Fruit fly (Drosophila melanogaster) whole organism, embryonic: ENCODE data around the gene holn1.
A peak's percentile ranks its signal among the peaks of the same experiment; 100 is the strongest.

Source experiments
- ATbp ChIP-seq: fragments of 200-800 bp; sonication (Bioruptor generic); optimal IDR thresholded peaks from 2 replicates; lab custom pipeline; 2017; ENCODE audit warnings: missing biosample characterization, mild to moderate bottlenecking, missing genetic modification characterization, missing genetic modification reagents
- Abd-B ChIP-seq: fragments of 200-800 bp; sonication (Bioruptor generic); optimal IDR thresholded peaks from 2 replicates; lab custom pipeline; 2018; ENCODE audit warnings: missing biosample characterization, mild to moderate bottlenecking, missing genetic modification characterization, moderate library complexity
- B-H1 ChIP-seq: fragments of 200-800 bp; sonication (Bioruptor generic); IDR thresholded peaks from 3 replicates; pipeline ENCODE4 v1.3.6; 2022; ENCODE audit warnings: missing biosample characterization, missing genetic modification characterization
- Blimp-1 ChIP-seq: fragments of 200-800 bp; sonication (Bioruptor generic); optimal IDR thresholded peaks from 3 replicates; lab custom pipeline; 2018; ENCODE audit warnings: missing biosample characterization, missing genetic modification characterization, mild to moderate bottlenecking, moderate library complexity, missing genetic modification reagents
- CG12391 ChIP-seq: fragments of 200-800 bp; sonication (Bioruptor generic); optimal IDR thresholded peaks from 3 replicates; lab custom pipeline; 2018; ENCODE audit warnings: missing biosample characterization, mild to moderate bottlenecking, missing genetic modification characterization, moderate library complexity
- CG12659 ChIP-seq: fragments of 200-800 bp; sonication (Bioruptor generic); optimal IDR thresholded peaks from 3 replicates; lab custom pipeline; 2017; ENCODE audit warnings: mild to moderate bottlenecking, missing biosample characterization, missing genetic modification reagents, missing genetic modification characterization
- CG13775 ChIP-seq: fragments of 200-800 bp; sonication (Bioruptor generic); optimal IDR thresholded peaks from 3 replicates; lab custom pipeline; 2017; ENCODE audit warnings: missing biosample characterization, mild to moderate bottlenecking, missing genetic modification characterization
- CG14014 ChIP-seq: fragments of 200-800 bp; sonication (Bioruptor generic); IDR thresholded peaks from 2 replicates; pipeline ENCODE4 v1.3.6; 2022; ENCODE audit warnings: missing biosample characterization, missing genetic modification characterization
- CG15514 ChIP-seq: fragments of 200-800 bp; sonication (Bioruptor generic); optimal IDR thresholded peaks from 3 replicates; lab custom pipeline; 2017; ENCODE audit warnings: missing biosample characterization, missing genetic modification characterization, mild to moderate bottlenecking, moderate library complexity, missing genetic modification reagents
- CG1603 ChIP-seq: fragments of 200-800 bp; sonication (Bioruptor generic); optimal IDR thresholded peaks from 2 replicates; lab custom pipeline; 2019; ENCODE audit warnings: missing biosample characterization, mild to moderate bottlenecking, missing genetic modification characterization, moderate library complexity
- CG16779 ChIP-seq: fragments of 200-800 bp; sonication (Bioruptor generic); IDR thresholded peaks from 2 replicates; pipeline ENCODE4 v1.3.6; 2022; ENCODE audit warnings: missing biosample characterization, missing genetic modification characterization
- CG17328 ChIP-seq: fragments of 200-800 bp; sonication (Bioruptor generic); IDR thresholded peaks from 2 replicates; pipeline ENCODE4 v1.3.6; 2022; ENCODE audit warnings: missing biosample characterization, missing genetic modification characterization
- CG17361 ChIP-seq: fragments of 200-800 bp; sonication (Bioruptor generic); IDR thresholded peaks from 3 replicates; pipeline ENCODE4 v1.3.6; 2022; ENCODE audit warnings: missing biosample characterization, missing genetic modification characterization
- CG18262 ChIP-seq: fragments of 200-800 bp; optimal IDR thresholded peaks from 3 replicates; lab custom pipeline; 2019; ENCODE audit warnings: missing biosample characterization, mild to moderate bottlenecking, missing genetic modification characterization, moderate library complexity
- CG18619 ChIP-seq: fragments of 200-800 bp; sonication (Bioruptor generic); optimal IDR thresholded peaks from 3 replicates; lab custom pipeline; 2017; ENCODE audit warnings: missing biosample characterization, mild to moderate bottlenecking, missing genetic modification characterization
- CG2712 ChIP-seq: fragments of 200-800 bp; optimal IDR thresholded peaks from 3 replicates; lab custom pipeline; 2019; ENCODE audit warnings: missing biosample characterization, mild to moderate bottlenecking, missing genetic modification characterization, moderate library complexity
- CG30403 ChIP-seq: fragments of 200-800 bp; sonication (Bioruptor generic); optimal IDR thresholded peaks from 3 replicates; lab custom pipeline; 2016; ENCODE audit warnings: missing biosample characterization, missing genetic modification characterization
- CG34422 ChIP-seq: fragments of 200-800 bp; sonication (Bioruptor generic); IDR thresholded peaks from 3 replicates; pipeline ENCODE4 v1.3.6; 2022; ENCODE audit warnings: missing biosample characterization, missing genetic modification characterization
- CG4404 ChIP-seq: fragments of 200-800 bp; sonication (Bioruptor generic); IDR thresholded peaks from 2 replicates; pipeline ENCODE4 v1.3.6; 2022; ENCODE audit warnings: missing biosample characterization, missing genetic modification characterization
- CG4617 ChIP-seq: fragments of 200-800 bp; sonication (Bioruptor generic); optimal IDR thresholded peaks from 3 replicates; lab custom pipeline; 2016; ENCODE audit warnings: missing biosample characterization, missing genetic modification characterization, borderline replicate concordance
- CG7357 ChIP-seq: fragments of 200-800 bp; sonication (Bioruptor generic); IDR thresholded peaks from 3 replicates; pipeline ENCODE4 v1.3.6; 2022; ENCODE audit warnings: missing biosample characterization, missing genetic modification characterization
- CG7556 ChIP-seq: fragments of 200-800 bp; sonication (Bioruptor generic); optimal IDR thresholded peaks from 2 replicates; lab custom pipeline; 2017; ENCODE audit warnings: missing biosample characterization, mild to moderate bottlenecking, missing genetic modification characterization
- CG8924 ChIP-seq: fragments of 200-800 bp; optimal IDR thresholded peaks from 3 replicates; lab custom pipeline; 2019; ENCODE audit warnings: missing biosample characterization, mild to moderate bottlenecking, missing genetic modification characterization, moderate library complexity
- CG9609 ChIP-seq: fragments of 200-800 bp; sonication (Bioruptor generic); optimal IDR thresholded peaks from 3 replicates; lab custom pipeline; 2016; ENCODE audit warnings: missing biosample characterization, missing genetic modification characterization
- Camta ChIP-seq: fragments of 200-800 bp; sonication (Bioruptor generic); optimal IDR thresholded peaks from 2 replicates; lab custom pipeline; 2016; ENCODE audit warnings: missing biosample characterization, missing genetic modification characterization
- CoRest ChIP-seq: fragments of 200-800 bp; sonication (Bioruptor generic); optimal IDR thresholded peaks from 3 replicates; lab custom pipeline; 2018; ENCODE audit warnings: missing biosample characterization, mild to moderate bottlenecking, missing genetic modification characterization, moderate library complexity
- Dref ChIP-seq: fragments of 200-800 bp; sonication (Bioruptor generic); IDR thresholded peaks from 2 replicates; pipeline ENCODE4 v1.3.6; 2022; ENCODE audit warnings: missing biosample characterization, missing genetic modification characterization
- E2f1 ChIP-seq: fragments of 200-800 bp; sonication (Bioruptor generic); IDR thresholded peaks from 2 replicates; pipeline ENCODE4 v1.3.6; 2022; ENCODE audit warnings: missing biosample characterization, missing genetic modification characterization
- Jarid2 ChIP-seq: fragments of 200-800 bp; sonication (Bioruptor generic); optimal IDR thresholded peaks from 3 replicates; lab custom pipeline; 2017; ENCODE audit warnings: mild to moderate bottlenecking, missing biosample characterization, missing genetic modification reagents, missing genetic modification characterization
- Optix ChIP-seq: fragments of 200-800 bp; sonication (Bioruptor generic); IDR thresholded peaks from 3 replicates; pipeline ENCODE4 v1.3.6; 2022; ENCODE audit warnings: missing biosample characterization, missing genetic modification characterization
- Ptx1 ChIP-seq: fragments of 200-800 bp; sonication (Bioruptor generic); IDR thresholded peaks from 2 replicates; pipeline ENCODE4 v1.3.6; 2022; ENCODE audit warnings: missing biosample characterization, missing genetic modification characterization
- Rfx ChIP-seq: fragments of 200-800 bp; sonication (Bioruptor generic); IDR thresholded peaks from 2 replicates; pipeline ENCODE4 v1.3.6; 2022; ENCODE audit warnings: missing biosample characterization, missing genetic modification characterization
- Usf ChIP-seq: fragments of 200-800 bp; sonication (Bioruptor generic); optimal IDR thresholded peaks from 2 replicates; lab custom pipeline; 2017; ENCODE audit warnings: missing genotype, missing biosample characterization, missing genetic modification characterization
- br ChIP-seq: fragments of >200 bp; optimal IDR thresholded peaks from 2 replicates; lab custom pipeline; 2017
- ems ChIP-seq: fragments of 200-800 bp; sonication (Bioruptor generic); optimal IDR thresholded peaks from 3 replicates; lab custom pipeline; 2016; ENCODE audit warnings: missing biosample characterization, missing genetic modification characterization
- gce ChIP-seq: fragments of 200-800 bp; sonication (Bioruptor generic); IDR thresholded peaks from 3 replicates; pipeline ENCODE4 v1.3.6; 2022; ENCODE audit warnings: missing biosample characterization, missing genetic modification characterization
- gcm2 ChIP-seq: fragments of 200-800 bp; sonication (Bioruptor generic); optimal IDR thresholded peaks from 2 replicates; lab custom pipeline; 2016; ENCODE audit warnings: missing biosample characterization, missing genetic modification characterization
- gsb ChIP-seq: fragments of 200-800 bp; sonication (Bioruptor generic); IDR thresholded peaks from 2 replicates; pipeline ENCODE4 v1.3.6; 2022; ENCODE audit warnings: missing biosample characterization, missing genetic modification characterization
- inv ChIP-seq: fragments of 200-800 bp; sonication (Bioruptor generic); IDR thresholded peaks from 2 replicates; pipeline ENCODE4 v1.3.6; 2022; ENCODE audit warnings: missing biosample characterization, missing genetic modification characterization; ENCODE audit not compliant: partially characterized antibody
- kni ChIP-seq: fragments of 200-800 bp; sonication (Bioruptor generic); optimal IDR thresholded peaks from 3 replicates; lab custom pipeline; 2017; ENCODE audit warnings: mild to moderate bottlenecking, missing biosample characterization, missing genetic modification reagents, missing genetic modification characterization
- nerfin-1 ChIP-seq: fragments of 200-800 bp; sonication (Bioruptor generic); optimal IDR thresholded peaks from 3 replicates; lab custom pipeline; 2019; ENCODE audit warnings: missing biosample characterization, mild to moderate bottlenecking, missing genetic modification characterization, moderate library complexity
- pnt ChIP-seq: fragments of 200-800 bp; sonication (Bioruptor generic); optimal IDR thresholded peaks from 3 replicates; lab custom pipeline; 2016; ENCODE audit warnings: missing biosample characterization, missing genetic modification characterization
- pzg ChIP-seq: fragments of 200-800 bp; sonication (Bioruptor generic); optimal IDR thresholded peaks from 3 replicates; lab custom pipeline; 2018; ENCODE audit warnings: missing biosample characterization, mild to moderate bottlenecking, missing genetic modification characterization, moderate library complexity
- rib ChIP-seq: fragments of 200-800 bp; sonication (Bioruptor generic); IDR thresholded peaks from 2 replicates; pipeline ENCODE4 v1.3.6; 2022; ENCODE audit warnings: missing biosample characterization, missing genetic modification characterization
- sim ChIP-seq: fragments of 200-800 bp; sonication (Bioruptor generic); IDR thresholded peaks from 2 replicates; pipeline ENCODE4 v1.3.6; 2022; ENCODE audit warnings: missing biosample characterization, missing genetic modification characterization
- ssp ChIP-seq: fragments of 200-800 bp; sonication (Bioruptor generic); IDR thresholded peaks from 2 replicates; pipeline ENCODE4 v1.3.6; 2022; ENCODE audit warnings: missing biosample characterization, missing genetic modification characterization
- tio ChIP-seq: fragments of 200-800 bp; sonication (Bioruptor generic); optimal IDR thresholded peaks from 2 replicates; lab custom pipeline; 2017; ENCODE audit warnings: missing biosample characterization, missing genetic modification characterization, inconsistent platforms
- tup ChIP-seq: fragments of 200-800 bp; sonication (Bioruptor generic); optimal IDR thresholded peaks from 2 replicates; lab custom pipeline; 2016; ENCODE audit warnings: missing biosample characterization, mild to moderate bottlenecking, missing genetic modification characterization, moderate library complexity
- zen ChIP-seq: fragments of 200-800 bp; sonication (Bioruptor generic); optimal IDR thresholded peaks from 3 replicates; lab custom pipeline; 2018; ENCODE audit warnings: missing biosample characterization, mild to moderate bottlenecking, missing genetic modification characterization, moderate library complexity

holn1 gene

DNA sequence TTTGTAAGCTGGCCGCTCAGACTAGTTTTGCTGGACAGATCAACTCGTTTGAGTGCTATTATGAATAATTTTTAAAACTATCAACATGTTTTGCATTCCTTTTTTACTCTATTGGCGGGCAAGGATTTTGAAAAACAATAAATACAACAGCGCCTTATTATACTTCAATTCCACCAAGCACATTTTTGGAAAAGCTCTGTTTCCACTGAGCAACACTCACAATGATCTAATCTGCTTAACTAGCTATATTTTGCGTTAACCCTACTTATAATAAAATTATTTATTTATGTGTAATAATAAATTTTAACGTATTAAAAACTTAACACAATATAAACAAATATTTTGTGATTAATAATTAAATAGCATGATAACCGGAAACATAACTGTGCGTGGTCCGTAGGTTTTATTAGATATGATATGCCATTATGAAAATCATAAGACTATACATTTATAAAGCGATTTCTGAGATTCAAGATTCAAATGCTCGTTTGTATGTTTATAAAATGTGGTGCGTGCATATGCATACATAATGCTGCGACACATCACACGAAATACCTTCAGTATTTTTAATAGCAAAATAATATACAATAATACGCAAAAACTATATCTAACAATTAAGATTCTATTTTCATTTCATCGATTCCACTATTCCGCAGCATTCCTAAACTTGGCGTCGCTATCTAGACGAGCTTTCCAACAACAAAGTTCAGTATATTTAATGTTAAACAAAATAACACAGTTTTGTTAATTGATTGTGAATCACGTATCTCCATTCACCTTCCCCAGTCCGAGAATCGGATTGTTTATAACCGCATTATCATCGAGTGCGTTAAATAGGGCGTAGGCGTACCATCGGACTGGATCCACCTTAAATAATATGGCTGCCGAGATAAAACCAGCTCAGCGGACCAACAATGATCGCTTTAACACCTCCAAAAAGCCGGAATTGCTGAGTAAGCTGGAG, 12.9 kb upstream of the holn1 start, which contains the start of the genes pie and Wdfy2:
Gene pie (minus strand): TSS at position 138 of the 964 bp plus-strand sequence.
Gene Wdfy2 (plus strand): TSS at position 649 of the 964 bp plus-strand sequence.
- peak; percentile 31 for TF ChIP-seq CG18262 (tag; lab: Kevin White, UChicago)
- peak; percentile 15 for TF ChIP-seq zen (tag; lab: Kevin White, UChicago)
- no peak for TF ChIP-seq tup (GFP tag; lab: Kevin White, UChicago)
- no peak for TF ChIP-seq gcm2 (GFP tag; lab: Kevin White, UChicago)
- no peak for TF ChIP-seq ATbp
- TF ChIP-seq ems (GFP tag; lab: Kevin White, UChicago), result no peak
- TF ChIP-seq nerfin-1 (tag; lab: Kevin White, UChicago), result peak; percentile 2
- TF ChIP-seq CG17361, result peak; percentile 56; the same call in 1 of the 3 replicates
- TF ChIP-seq Optix (GFP tag; lab: Robert Waterston, UW), result no peak
- TF ChIP-seq E2f1, result no peak
- TF ChIP-seq CG7357 (GFP tag; lab: Robert Waterston, UW), result peak; percentile 97
- TF ChIP-seq tio (GFP tag; lab: Kevin White, UChicago), result no peak
- TF ChIP-seq CG12659 (GFP tag; lab: Kevin White, UChicago), result peak; percentile 36
- TF ChIP-seq CG30403 (GFP tag; lab: Kevin White, UChicago), result no peak
- TF ChIP-seq CG1603, result peak; percentile 99
- no peak for TF ChIP-seq B-H1
- peak; percentile 10 for TF ChIP-seq CG8924 (tag; lab: Kevin White, UChicago)
- TF ChIP-seq CG18619 (GFP tag; lab: Kevin White, UChicago), result no peak
- TF ChIP-seq CG14014 (GFP tag; lab: Robert Waterston, UW), result no peak
- TF ChIP-seq CG13775 (GFP tag; lab: Kevin White, UChicago), result no peak
- TF ChIP-seq CG4404 (GFP tag; lab: Robert Waterston, UW), result no peak
- no peak for TF ChIP-seq pnt (GFP tag; lab: Kevin White, UChicago)
- no peak for TF ChIP-seq sim (GFP tag; lab: Robert Waterston, UW)
- TF ChIP-seq CG2712, result peak; percentile 21
- peak; percentile 97 for TF ChIP-seq ssp (GFP tag; lab: Robert Waterston, UW)
- TF ChIP-seq Ptx1 (GFP tag; lab: Robert Waterston, UW), result 0 out of 2 replicates have a peak, but pooled peaks have one; percentile 28
- TF ChIP-seq kni, result no peak
- TF ChIP-seq CG7556, result no peak
- TF ChIP-seq Jarid2 (GFP tag; lab: Kevin White, UChicago), result no peak
- no peak for TF ChIP-seq Camta (GFP tag; lab: Kevin White, UChicago)
- TF ChIP-seq CG4617, result peak; percentile 29
- TF ChIP-seq CG9609 (GFP tag; lab: Kevin White, UChicago), result no peak
- peak; percentile 28 for TF ChIP-seq CoRest (tag; lab: Kevin White, UChicago)
- peak; percentile 9 for TF ChIP-seq CG12391 (tag; lab: Kevin White, UChicago)
- TF ChIP-seq gce (GFP tag; lab: Robert Waterston, UW), result no peak
- TF ChIP-seq CG17328 (GFP tag; lab: Robert Waterston, UW), result no peak
- TF ChIP-seq rib (GFP tag; lab: Robert Waterston, UW), result no peak
- TF ChIP-seq gsb, result no peak
- TF ChIP-seq pzg (GFP tag; lab: Kevin White, UChicago), result peak; percentile 35
- TF ChIP-seq Rfx (GFP tag; lab: Robert Waterston, UW), result 0 out of 2 replicates have a peak, but pooled peaks have one; percentile 13
- TF ChIP-seq inv (GFP tag; lab: Robert Waterston, UW), result no peak
- no peak for TF ChIP-seq Usf (GFP tag; lab: Kevin White, UChicago)
- peak; percentile 47 for TF ChIP-seq Dref
- TF ChIP-seq Blimp-1 (GFP tag; lab: Kevin White, UChicago), result no peak
- TF ChIP-seq Abd-B (GFP tag; lab: Kevin White, UChicago), result peak; percentile 50
- TF ChIP-seq br, result no peak
- no peak for TF ChIP-seq CG16779 (GFP tag; lab: Robert Waterston, UW)
- no peak; the same call in 2 of the 3 replicates for TF ChIP-seq CG34422
- TF ChIP-seq CG15514 (GFP tag; lab: Kevin White, UChicago), result peak; percentile 22
